Worm (Caenorhabditis elegans) whole organism, L4/young adult: ENCODE data around the gene atg-7.

Experiments used
- W03F9.2 ChIP-seq: fragments of 150-350 bp; optimal IDR thresholded peaks from 2 replicates; lab custom pipeline; 2014; ENCODE audit warnings: missing biosample characterization, missing genetic modification characterization
- dao-5 ChIP-seq: sonication (generic microtip); optimal IDR thresholded peaks from 2 replicates; lab custom pipeline; 2016; ENCODE audit warnings: missing genotype, missing genetic modification characterization, moderate library complexity, missing compliant biosample characterization
- him-1 ChIP-seq: sonication (generic microtip); optimal IDR thresholded peaks from 2 replicates; lab custom pipeline; 2016; ENCODE audit warnings: missing genotype, missing genetic modification reagents, missing genetic modification characterization, missing compliant biosample characterization

ce11 chrIV:11031640-11032039 is 49.2 kb downstream of the atg-7 start:
- no peak for TF ChIP-seq him-1 (tag; lab: Kevin White, UChicago)
- TF ChIP-seq dao-5 (tag; lab: Kevin White, UChicago): no peak
- no peak for TF ChIP-seq W03F9.2 (tag; lab: Kevin White, UChicago)
